Worm (Caenorhabditis elegans) whole organism, L1 larva: ENCODE results near the gene R04B3.3.

Experiments used
- fos-1 ChIP-seq: fragments of 150-350 bp; optimal IDR thresholded peaks from 2 replicates; lab custom pipeline; 2014; ENCODE audit warnings: missing biosample characterization, missing genetic modification characterization
- tlp-1 ChIP-seq: fragments of 150-350 bp; optimal IDR thresholded peaks from 2 replicates; lab custom pipeline; 2014; ENCODE audit warnings: missing biosample characterization, missing genetic modification characterization
- ztf-11 ChIP-seq, 2 experiments: sonication (generic microtip); optimal IDR thresholded peaks; 2 replicates each; lab custom pipeline; 2016 to 2017; ENCODE audit warnings: missing genetic modification characterization in 2 of 2, missing biosample characterization in 1 of 2, missing compliant biosample characterization in 1 of 2

ce11 chrX:2427404-2427803, 48.4 kb downstream of the R04B3.3 start, which contains the start of gene gcy-31:
- TF ChIP-seq fos-1 (tag; lab: Kevin White, UChicago) (no peak), ztf-11 (tag; optimal IDR thresholded peaks at IDR 0.05; lab: Kevin White, UChicago) (no peak), tlp-1 (no peak)
